Fruit fly (Drosophila melanogaster) whole organism, pupa: ENCODE measurements around the gene MED30.

Source experiments
- CG10348 ChIP-seq: fragments of 200-800 bp; sonication (Bioruptor generic); IDR thresholded peaks from 2 replicates; pipeline ENCODE4 v1.3.6; 2022; ENCODE audit warnings: missing biosample characterization, missing genetic modification characterization
- CG14655 ChIP-seq: fragments of 200-800 bp; sonication (Bioruptor generic); optimal IDR thresholded peaks from 3 replicates; lab custom pipeline; 2017; ENCODE audit warnings: mild to moderate bottlenecking, missing biosample characterization, missing genetic modification reagents, missing genetic modification characterization
- CG17806 ChIP-seq: fragments of 200-800 bp; sonication (Bioruptor generic); optimal IDR thresholded peaks from 2 replicates; lab custom pipeline; 2018; ENCODE audit warnings: missing biosample characterization, mild to moderate bottlenecking, missing genetic modification characterization, moderate library complexity
- CG34367 ChIP-seq: fragments of 200-800 bp; sonication (Bioruptor generic); optimal IDR thresholded peaks from 2 replicates; lab custom pipeline; 2018; ENCODE audit warnings: missing biosample characterization, mild to moderate bottlenecking, missing genetic modification characterization
- D1 ChIP-seq: fragments of 200-800 bp; sonication (Bioruptor generic); optimal IDR thresholded peaks from 2 replicates; lab custom pipeline; 2018; ENCODE audit warnings: missing biosample characterization, mild to moderate bottlenecking, missing genetic modification characterization, moderate library complexity
- EcR ChIP-seq: fragments of 200-800 bp; sonication (Bioruptor generic); optimal IDR thresholded peaks from 3 replicates; lab custom pipeline; 2019; ENCODE audit warnings: missing biosample characterization, missing genetic modification characterization, mild to moderate bottlenecking, moderate library complexity, missing genetic modification reagents
- Ets98B ChIP-seq: fragments of 200-800 bp; sonication (Bioruptor generic); IDR thresholded peaks from 2 replicates; pipeline ENCODE4 v1.3.6; 2022; ENCODE audit warnings: missing biosample characterization, missing genetic modification characterization
- Snoo ChIP-seq: fragments of 200-800 bp; sonication (Bioruptor generic); optimal IDR thresholded peaks from 3 replicates; lab custom pipeline; 2017; ENCODE audit warnings: missing biosample characterization, mild to moderate bottlenecking, missing genetic modification characterization, inconsistent platforms
- fd96Ca ChIP-seq: fragments of 200-800 bp; sonication (Bioruptor generic); IDR thresholded peaks from 3 replicates; pipeline ENCODE4 v1.3.6; 2022; ENCODE audit warnings: missing biosample characterization, missing genetic modification characterization
- rn ChIP-seq: fragments of 200-800 bp; sonication (Bioruptor generic); IDR thresholded peaks from 2 replicates; pipeline ENCODE4 v1.3.6; 2022; ENCODE audit warnings: missing biosample characterization, missing genetic modification characterization

DNA sequence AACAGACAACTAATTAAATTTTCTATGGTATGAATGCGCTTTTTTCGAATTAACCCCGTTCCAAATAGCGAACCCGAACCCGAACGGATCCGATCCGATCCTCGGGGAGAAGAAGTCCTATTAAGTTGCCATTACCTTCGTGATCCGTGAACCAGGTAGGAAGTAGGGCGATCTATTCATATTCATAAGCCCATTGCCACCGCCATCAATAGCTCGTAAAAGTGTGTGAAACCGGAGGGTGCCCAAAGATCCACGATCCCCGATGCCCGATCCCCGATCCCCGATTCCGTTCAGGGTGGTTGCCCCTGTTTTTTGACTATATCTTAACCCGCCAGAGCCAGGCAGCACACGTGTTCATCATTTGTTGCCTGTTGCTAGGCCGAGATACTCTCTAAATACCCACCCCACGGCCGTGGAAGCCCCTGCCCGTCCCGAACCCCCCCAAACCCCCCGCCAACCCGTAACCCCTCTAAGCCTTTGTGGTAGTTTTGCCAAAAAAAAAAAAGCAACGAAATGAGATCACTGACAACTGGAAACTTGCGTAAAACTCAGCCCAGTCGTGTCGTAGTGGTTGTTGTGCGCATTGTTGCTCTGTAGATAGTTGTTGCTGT lies 8.4 kb downstream of the MED30 start:
- TF ChIP-seq CG17806 (tag; lab: Kevin White, UChicago) (no peak), Ets98B (GFP tag; lab: Robert Waterston, UW) (no peak), CG14655 (GFP tag; lab: Kevin White, UChicago) (no peak), fd96Ca (GFP tag; lab: Robert Waterston, UW) (no peak), CG10348 (no peak), rn (GFP tag; lab: Robert Waterston, UW) (no peak), CG34367 (tag; lab: Kevin White, UChicago) (no peak), EcR (GFP tag; lab: Kevin White, UChicago) (peak; percentile 13), D1 (tag; lab: Kevin White, UChicago) (no peak), Snoo (no peak)
